Worm (Caenorhabditis elegans): ENCODE measurements around the gene sdz-5.

sdz-5 gene

ce11 chrII:3036344-3036743 is 27.8 kb downstream of the sdz-5 start:
- TF ChIP-seq snpc-4 (tag; optimal IDR thresholded peaks at IDR 0.05) = no peak
- TF ChIP-seq pha-4 (tag; optimal IDR thresholded peaks at IDR 0.05) = no peak
- no peak for TF ChIP-seq nhr-25 (tag; optimal IDR thresholded peaks at IDR 0.05)
- TF ChIP-seq nhr-12 (tag; optimal IDR thresholded peaks at IDR 0.05) = no peak
- TF ChIP-seq ZK546.5 (tag; optimal IDR thresholded peaks at IDR 0.05) = no peak
- TF ChIP-seq ceh-28 (tag; optimal IDR thresholded peaks at IDR 0.05) = no peak
- no peak for TF ChIP-seq ztf-4 (tag; optimal IDR thresholded peaks at IDR 0.05)
- TF ChIP-seq ceh-9 (tag; optimal IDR thresholded peaks at IDR 0.05) = no peak
- TF ChIP-seq fkh-2 (tag; optimal IDR thresholded peaks at IDR 0.05) = no peak
- no peak for TF ChIP-seq nhr-11 (tag; optimal IDR thresholded peaks at IDR 0.05)
- TF ChIP-seq lsy-12 (tag; optimal IDR thresholded peaks at IDR 0.05) = no peak
- no peak for TF ChIP-seq nhr-28 (tag; optimal IDR thresholded peaks at IDR 0.05)
- no peak for TF ChIP-seq mdl-1 (tag; optimal IDR thresholded peaks at IDR 0.05)

ce11 chrII:3038453-3038909 is 30.0 kb downstream of the sdz-5 start, which contains the start of the genes B0454.26 and B0454.5:
TSS of gene B0454.26 (minus strand) at chrII:3038553.
TSS of gene B0454.5 (plus strand) at chrII:3038859.
- TF ChIP-seq R02D3.7 (tag; optimal IDR thresholded peaks at IDR 0.05) (no peak), nhr-25 (tag; optimal IDR thresholded peaks at IDR 0.05) (no peak), ceh-82 (tag; optimal IDR thresholded peaks at IDR 0.05) (no peak), unc-39 (tag; optimal IDR thresholded peaks at IDR 0.05) (no peak), nhr-12 (tag; optimal IDR thresholded peaks at IDR 0.05) (no peak), ceh-16 (tag; optimal IDR thresholded peaks at IDR 0.05) (no peak)

- TF ChIP-seq snpc-4 (tag; optimal IDR thresholded peaks at IDR 0.05) = no peak
- no peak for TF ChIP-seq ZK546.5 (tag; optimal IDR thresholded peaks at IDR 0.05)
- no peak for TF ChIP-seq nhr-76 (tag; optimal IDR thresholded peaks at IDR 0.05)
- no peak for TF ChIP-seq elt-2 (tag; optimal IDR thresholded peaks at IDR 0.05)
- TF ChIP-seq nhr-12 (tag; optimal IDR thresholded peaks at IDR 0.05) = no peak
- TF ChIP-seq mml-1 (tag; optimal IDR thresholded peaks at IDR 0.05) = no peak
- TF ChIP-seq hmg-11 (tag; optimal IDR thresholded peaks at IDR 0.05) = no peak
- no peak for TF ChIP-seq ama-1 (optimal IDR thresholded peaks at IDR 0.05)
- TF ChIP-seq ztf-4 (tag; optimal IDR thresholded peaks at IDR 0.05) = no peak
- TF ChIP-seq egl-5 (tag; optimal IDR thresholded peaks at IDR 0.05) = no peak
- no peak for TF ChIP-seq ceh-16 (tag; optimal IDR thresholded peaks at IDR 0.05)
- no peak for TF ChIP-seq lin-15B (tag; optimal IDR thresholded peaks at IDR 0.05)
- TF ChIP-seq eor-1 (tag; optimal IDR thresholded peaks at IDR 0.05) = no peak
- no peak for TF ChIP-seq nhr-77 (tag; optimal IDR thresholded peaks at IDR 0.05)
- TF ChIP-seq R02D3.7 (tag; optimal IDR thresholded peaks at IDR 0.05) = no peak
- no peak for TF ChIP-seq aly-2 (tag; optimal IDR thresholded peaks at IDR 0.05)
- TF ChIP-seq fkh-2 (tag; optimal IDR thresholded peaks at IDR 0.05) = no peak
- TF ChIP-seq zag-1 (tag; optimal IDR thresholded peaks at IDR 0.05) = no peak
- no peak for TF ChIP-seq ceh-28 (tag; optimal IDR thresholded peaks at IDR 0.05)
These were observed 34.9 kb downstream of the sdz-5 start, which contains the start of gene B0454.8 for ce11 chrII:3043358-3043757. TSS of gene B0454.8 (minus strand) at chrII:3043458.

- TF ChIP-seq nhr-43 (tag; optimal IDR thresholded peaks at IDR 0.05; ENCODE audit: poor library complexity, severe bottlenecking) (no peak), fos-1 (tag; optimal IDR thresholded peaks at IDR 0.05) (no peak), ztf-4 (tag; optimal IDR thresholded peaks at IDR 0.05) (no peak), tbx-2 (tag; optimal IDR thresholded peaks at IDR 0.05) (no peak), unc-62 (GFP tag; optimal IDR thresholded peaks at IDR 0.05) (no peak), elt-2 (tag; optimal IDR thresholded peaks at IDR 0.05) (no peak), skn-1 (tag; optimal IDR thresholded peaks at IDR 0.05) (no peak), nhr-25 (tag; optimal IDR thresholded peaks at IDR 0.05) (no peak), snpc-4 (tag; optimal IDR thresholded peaks at IDR 0.05) (no peak), eor-1 (tag; optimal IDR thresholded peaks at IDR 0.05) (no peak), nhr-23 (tag; optimal IDR thresholded peaks at IDR 0.05) (no peak), hmg-11 (tag; optimal IDR thresholded peaks at IDR 0.05) (no peak), elt-3 (tag; optimal IDR thresholded peaks at IDR 0.05) (no peak), nhr-76 (tag; optimal IDR thresholded peaks at IDR 0.05) (no peak), ceh-82 (tag; optimal IDR thresholded peaks at IDR 0.05) (no peak), nhr-237 (tag; optimal IDR thresholded peaks at IDR 0.05) (no peak), daf-12 (tag; optimal IDR thresholded peaks at IDR 0.05) (no peak)
These were observed 35.5 kb downstream of the sdz-5 start, which contains the start of gene sri-29 for ce11 chrII:3044023-3044422. TSS of gene sri-29 (plus strand) at chrII:3044323.
